Worm (Caenorhabditis elegans): ENCODE measurements around the gene srbc-19.

The srbc-19 gene

DNA sequence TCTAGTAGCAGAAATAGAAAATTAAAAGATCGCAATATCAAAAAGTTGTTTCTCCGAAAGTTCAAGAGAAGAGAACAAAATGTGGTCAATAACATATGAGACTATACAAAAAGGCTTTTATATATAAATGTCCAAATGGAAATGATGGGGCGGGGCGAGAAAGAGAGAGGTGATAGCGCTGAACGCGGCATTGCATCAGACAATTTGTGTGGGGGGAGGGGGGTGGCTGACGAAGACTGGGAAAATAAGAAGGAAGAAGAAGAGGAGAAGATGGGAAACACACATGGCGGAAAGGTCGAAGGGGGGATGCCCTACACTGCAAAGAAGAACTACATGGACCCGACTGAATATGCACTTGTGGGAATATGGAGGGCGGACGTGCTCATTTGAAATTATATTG lies 31.3 kb downstream of the srbc-19 start:
- TF ChIP-seq sdc-2 (tag; optimal IDR thresholded peaks at IDR 0.05) (no peak), mec-3 (tag; optimal IDR thresholded peaks at IDR 0.05; ENCODE audit: borderline replicate concordance) (no peak), hlh-6 (tag; optimal IDR thresholded peaks at IDR 0.05) (no peak), nhr-232 (tag; optimal IDR thresholded peaks at IDR 0.05) (no peak), ceh-2 (tag; optimal IDR thresholded peaks at IDR 0.05) (no peak), ceh-48 (tag; optimal IDR thresholded peaks at IDR 0.05) (no peak), unc-42 (tag; optimal IDR thresholded peaks at IDR 0.05) (peak; percentile 3), ceh-31 (tag; optimal IDR thresholded peaks at IDR 0.05) (no peak), sox-4 (tag; optimal IDR thresholded peaks at IDR 0.05) (peak; percentile 21)

DNA sequence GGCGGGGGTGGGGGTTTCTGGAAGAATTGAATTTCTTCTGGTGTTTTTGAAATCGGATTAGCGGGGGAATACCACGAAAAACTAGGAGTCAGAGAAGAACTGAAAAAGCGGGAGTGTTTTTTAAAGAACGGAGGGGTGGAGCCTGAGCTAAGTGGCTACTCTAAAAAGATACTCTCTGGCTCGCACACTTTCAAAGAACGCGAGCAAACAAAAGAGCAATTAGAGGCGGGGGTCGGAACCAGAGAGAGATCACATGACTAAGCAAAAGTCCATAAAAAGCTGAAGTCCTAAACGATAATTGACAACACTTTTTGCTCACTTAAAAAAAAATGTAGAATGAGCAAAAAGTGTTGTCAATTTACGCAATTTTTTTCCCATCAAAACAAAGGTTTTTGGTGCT lies 32.2 kb downstream of the srbc-19 start:
- TF ChIP-seq ceh-14 (tag; optimal IDR thresholded peaks at IDR 0.05) (no peak), unc-42 (tag; optimal IDR thresholded peaks at IDR 0.05) (peak; percentile 19), hlh-30 (tag; optimal IDR thresholded peaks at IDR 0.05; ENCODE audit: insufficient read depth) (peak; percentile 56)

DNA sequence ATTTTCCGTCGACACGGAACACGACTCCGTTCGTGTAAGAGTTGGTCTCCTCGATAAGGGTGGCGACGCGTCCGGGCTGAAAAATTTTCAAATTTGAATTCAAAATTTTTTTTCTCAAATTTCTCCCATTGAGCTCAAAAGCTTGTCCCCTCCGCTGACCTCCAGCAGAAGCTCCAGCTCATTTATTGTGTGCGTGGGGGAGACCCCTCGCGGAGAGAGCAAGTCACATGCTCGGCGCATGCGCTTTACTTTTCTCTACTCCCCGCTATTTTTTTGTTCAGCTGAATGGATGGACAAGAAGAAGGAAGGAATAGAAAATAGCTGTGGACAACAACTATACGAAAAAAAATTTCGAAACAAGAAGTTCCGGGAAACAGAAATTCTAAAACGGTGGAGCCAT lies 33.1 kb downstream of the srbc-19 start:
- no peak for TF ChIP-seq ceh-22 (tag; optimal IDR thresholded peaks at IDR 0.05)
- no peak for TF ChIP-seq dmd-4 (tag; optimal IDR thresholded peaks at IDR 0.05; ENCODE audit: borderline replicate concordance)
- TF ChIP-seq nfya-1 (tag; optimal IDR thresholded peaks at IDR 0.05) = peak; percentile 39
- TF ChIP-seq tbx-2 (tag; optimal IDR thresholded peaks at IDR 0.05) = peak; percentile 30
- TF ChIP-seq hlh-30 (tag; optimal IDR thresholded peaks at IDR 0.05; ENCODE audit: insufficient read depth) = peak; percentile 71
- peak; percentile 67 for TF ChIP-seq ceh-18 (tag; optimal IDR thresholded peaks at IDR 0.05)
- no peak for TF ChIP-seq elt-4 (tag; optimal IDR thresholded peaks at IDR 0.05)
- peak; percentile 0 for TF ChIP-seq unc-42 (tag; optimal IDR thresholded peaks at IDR 0.05)
- peak; percentile 62 for TF ChIP-seq ceh-31 (tag; optimal IDR thresholded peaks at IDR 0.05)
- peak; percentile 50 for TF ChIP-seq ref-2 (tag; optimal IDR thresholded peaks at IDR 0.05)
- TF ChIP-seq fkh-10 (GFP tag; optimal IDR thresholded peaks at IDR 0.05) = no peak
- TF ChIP-seq pros-1 (tag; optimal IDR thresholded peaks at IDR 0.05) = no peak

DNA sequence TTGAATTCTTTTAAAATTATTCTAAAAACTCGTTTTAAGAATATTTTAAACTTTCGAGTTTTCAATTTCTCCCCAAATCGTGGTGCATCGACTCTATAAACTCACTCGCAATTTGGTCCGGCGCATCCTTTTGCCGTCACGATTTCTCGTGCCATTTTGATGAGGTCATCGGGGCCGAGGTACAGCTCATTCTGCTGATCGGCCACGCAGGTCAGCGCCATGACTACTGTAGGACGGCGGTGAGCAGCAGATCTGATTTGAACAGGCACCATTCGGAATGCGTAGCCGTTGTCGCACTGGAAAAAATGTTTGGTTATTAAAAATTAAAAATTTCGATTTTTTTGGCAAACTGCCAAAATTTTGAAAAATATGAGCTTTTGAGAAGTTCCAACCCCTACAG lies 33.9 kb downstream of the srbc-19 start:
- TF ChIP-seq ahr-1 (tag; optimal IDR thresholded peaks at IDR 0.05) (no peak), unc-42 (tag; optimal IDR thresholded peaks at IDR 0.05) (no peak), pat-9 (tag; optimal IDR thresholded peaks at IDR 0.05) (no peak), npax-4 (tag; optimal IDR thresholded peaks at IDR 0.05) (no peak), elt-4 (tag; optimal IDR thresholded peaks at IDR 0.05) (no peak), sdc-2 (tag; optimal IDR thresholded peaks at IDR 0.05) (no peak), pag-3 (tag; optimal IDR thresholded peaks at IDR 0.05; ENCODE audit: borderline replicate concordance) (no peak), hlh-15 (tag; optimal IDR thresholded peaks at IDR 0.05) (no peak), dve-1 (tag; optimal IDR thresholded peaks at IDR 0.05) (no peak), zip-5 (tag; optimal IDR thresholded peaks at IDR 0.05) (no peak), lim-6 (tag; optimal IDR thresholded peaks at IDR 0.05) (no peak), K02D7.2 (tag; optimal IDR thresholded peaks at IDR 0.05) (no peak), pax-1 (tag; optimal IDR thresholded peaks at IDR 0.05) (no peak), hlh-8 (tag; optimal IDR thresholded peaks at IDR 0.05) (no peak), gmeb-2 (tag; optimal IDR thresholded peaks at IDR 0.05) (no peak), F13H6.1 (tag; optimal IDR thresholded peaks at IDR 0.05) (no peak), unc-86 (tag; optimal IDR thresholded peaks at IDR 0.05) (no peak), ztf-16 (tag; optimal IDR thresholded peaks at IDR 0.05) (no peak), ceh-48 (tag; optimal IDR thresholded peaks at IDR 0.05) (no peak)

DNA sequence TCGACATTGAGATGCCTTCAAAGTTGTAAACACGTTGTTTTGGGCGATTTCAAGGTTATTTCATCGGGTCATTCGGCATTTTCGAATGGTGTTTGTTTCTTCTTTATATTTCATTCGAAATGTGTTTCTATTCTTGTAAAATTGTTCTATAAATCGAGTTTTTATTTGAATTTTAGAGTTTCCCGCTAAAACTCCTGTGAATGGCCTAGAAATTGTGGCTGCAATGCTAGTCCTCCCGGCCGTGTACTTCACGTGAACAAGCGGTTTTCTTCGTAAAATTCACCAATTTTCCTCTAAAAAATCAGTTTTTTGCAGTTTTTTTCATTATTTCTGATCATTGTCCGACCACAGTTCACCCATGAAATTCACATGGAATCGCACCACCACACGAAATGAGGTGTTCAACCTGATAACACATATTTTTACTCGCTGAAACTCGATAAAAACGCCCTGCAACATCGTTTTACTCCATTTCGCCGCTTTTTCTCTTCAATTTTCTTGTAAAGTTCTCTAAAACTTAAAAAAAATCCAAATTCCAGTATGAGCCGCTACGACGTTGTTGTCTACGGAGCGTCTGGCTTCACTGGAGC lies 39.5 kb downstream of the srbc-19 start, which contains the start of gene ldp-1:
ldp-1 (plus strand) TSS at position 540 of the 590 bp plus-strand sequence.
- TF ChIP-seq ceh-14 (tag; optimal IDR thresholded peaks at IDR 0.05) = peak; percentile 7
- peak; percentile 69 for TF ChIP-seq mec-3 (tag; optimal IDR thresholded peaks at IDR 0.05; ENCODE audit: borderline replicate concordance)
- TF ChIP-seq ceh-2 (tag; optimal IDR thresholded peaks at IDR 0.05) = peak; percentile 76
- TF ChIP-seq odd-2 (tag; optimal IDR thresholded peaks at IDR 0.05) = no peak
- peak; percentile 63 for TF ChIP-seq ref-2 (tag; optimal IDR thresholded peaks at IDR 0.05)
- peak; percentile 55 for TF ChIP-seq fax-1 (tag; optimal IDR thresholded peaks at IDR 0.05)
- peak; percentile 39 for TF ChIP-seq rnt-1 (tag; optimal IDR thresholded peaks at IDR 0.05)
- peak; percentile 48 for TF ChIP-seq zip-5 (tag; optimal IDR thresholded peaks at IDR 0.05)
- TF ChIP-seq tbx-7 (tag; optimal IDR thresholded peaks at IDR 0.05) = peak; percentile 76
- TF ChIP-seq hlh-13 (GFP tag; optimal IDR thresholded peaks at IDR 0.05) = no peak
- TF ChIP-seq C08G9.2 (tag; optimal IDR thresholded peaks at IDR 0.05) = peak; percentile 92
- peak; percentile 8 for TF ChIP-seq ceh-34 (tag; optimal IDR thresholded peaks at IDR 0.05)
- TF ChIP-seq unc-3 (GFP tag; conservative IDR thresholded peaks at IDR 0.05) = no peak
- TF ChIP-seq unc-3 (tag; optimal IDR thresholded peaks at IDR 0.05) = peak; percentile 19
- no peak for TF ChIP-seq C38D4.7 (GFP tag; optimal IDR thresholded peaks at IDR 0.05)
- no peak for TF ChIP-seq ztf-16 (tag; optimal IDR thresholded peaks at IDR 0.05)
- peak; percentile 3 for TF ChIP-seq hlh-8 (tag; optimal IDR thresholded peaks at IDR 0.05)
- TF ChIP-seq ceh-31 (tag; optimal IDR thresholded peaks at IDR 0.05) = peak; percentile 89
